Worm (Caenorhabditis elegans) whole organism, mixed stage, embryonic: ENCODE results near the gene C09B9.4.

Experiments used
- M03D4.4 ChIP-seq: sonication (generic microtip); optimal IDR thresholded peaks from 2 replicates; lab custom pipeline; 2017; ENCODE audit warnings: mild to moderate bottlenecking, missing genetic modification characterization, missing compliant biosample characterization
- bed-3 ChIP-seq: fragments of 200-800 bp; sonication (Bioruptor generic); optimal IDR thresholded peaks from 3 replicates; lab custom pipeline; 2018; ENCODE audit warnings: mild to moderate bottlenecking, missing genetic modification characterization, moderate library complexity, missing compliant biosample characterization
- blmp-1 ChIP-seq: fragments of 150-350 bp; optimal IDR thresholded peaks from 2 replicates; lab custom pipeline; 2014; ENCODE audit warnings: missing biosample characterization, missing genetic modification characterization
- ceh-39 ChIP-seq: fragments of 150-350 bp; optimal IDR thresholded peaks from 2 replicates; lab custom pipeline; 2014; ENCODE audit warnings: missing biosample characterization, missing genetic modification characterization
- ceh-43 ChIP-seq: fragments of 200-800 bp; sonication (Bioruptor generic); optimal IDR thresholded peaks from 2 replicates; lab custom pipeline; 2018; ENCODE audit warnings: mild to moderate bottlenecking, missing genetic modification characterization, moderate library complexity, missing compliant biosample characterization
- ceh-83 ChIP-seq: fragments of 200-800 bp; sonication (Bioruptor generic); optimal IDR thresholded peaks from 2 replicates; lab custom pipeline; 2018; ENCODE audit warnings: mild to moderate bottlenecking, missing genetic modification characterization, missing compliant biosample characterization
- ces-1 ChIP-seq: fragments of 150-350 bp; optimal IDR thresholded peaks from 2 replicates; lab custom pipeline; 2014; ENCODE audit warnings: missing biosample characterization, missing genetic modification reagents, missing genetic modification characterization
- cnd-1 ChIP-seq: fragments of 200-800 bp; sonication (Bioruptor generic); optimal IDR thresholded peaks from 2 replicates; lab custom pipeline; 2018; ENCODE audit warnings: mild to moderate bottlenecking, missing genetic modification characterization, missing compliant biosample characterization
- drap-1 ChIP-seq: fragments of 200-800 bp; sonication (Bioruptor generic); optimal IDR thresholded peaks from 3 replicates; lab custom pipeline; 2018; ENCODE audit warnings: mild to moderate bottlenecking, missing genetic modification characterization, missing compliant biosample characterization
- elt-1 ChIP-seq: sonication (generic microtip); optimal IDR thresholded peaks from 2 replicates; lab custom pipeline; 2017; ENCODE audit warnings: missing genetic modification characterization, mild to moderate bottlenecking, missing compliant biosample characterization, antibody characterized with exemption, moderate library complexity, borderline replicate concordance; ENCODE audit not compliant: insufficient read depth
- elt-3 ChIP-seq: fragments of 150-350 bp; optimal IDR thresholded peaks from 2 replicates; lab custom pipeline; 2014; ENCODE audit warnings: missing biosample characterization, missing genetic modification characterization
- flh-1 ChIP-seq: fragments of 200-800 bp; sonication (Bioruptor generic); optimal IDR thresholded peaks from 2 replicates; lab custom pipeline; 2018; ENCODE audit warnings: mild to moderate bottlenecking, missing genetic modification characterization, moderate library complexity, missing compliant biosample characterization
- ham-2 ChIP-seq: fragments of 200-800 bp; sonication (Bioruptor generic); optimal IDR thresholded peaks from 2 replicates; lab custom pipeline; 2018; ENCODE audit warnings: mild to moderate bottlenecking, missing genetic modification characterization, missing compliant biosample characterization
- hlh-1 ChIP-seq: fragments of 150-350 bp; optimal IDR thresholded peaks from 2 replicates; lab custom pipeline; 2014; ENCODE audit warnings: missing biosample characterization, missing genetic modification reagents, missing genetic modification characterization
- lin-13 ChIP-seq: fragments of 150-350 bp; optimal IDR thresholded peaks from 2 replicates; lab custom pipeline; 2014; ENCODE audit warnings: missing biosample characterization, missing genetic modification characterization
- lin-32 ChIP-seq: fragments of 200-800 bp; sonication (Bioruptor generic); optimal IDR thresholded peaks from 2 replicates; lab custom pipeline; 2018; ENCODE audit warnings: mild to moderate bottlenecking, missing genetic modification characterization, missing compliant biosample characterization
- lsy-2 ChIP-seq: fragments of 150-350 bp; optimal IDR thresholded peaks from 2 replicates; lab custom pipeline; 2014; ENCODE audit warnings: missing biosample characterization, missing genetic modification characterization
- mab-5 ChIP-seq: fragments of 150-350 bp; optimal IDR thresholded peaks from 2 replicates; lab custom pipeline; 2014; ENCODE audit warnings: missing biosample characterization, missing genetic modification characterization
- mep-1 ChIP-seq: fragments of 150-350 bp; optimal IDR thresholded peaks from 2 replicates; lab custom pipeline; 2017; ENCODE audit warnings: missing biosample characterization, missing genetic modification reagents, missing genetic modification characterization, inconsistent platforms
- mls-2 ChIP-seq: sonication (generic microtip); optimal IDR thresholded peaks from 2 replicates; lab custom pipeline; 2016; ENCODE audit warnings: mild to moderate bottlenecking, missing genetic modification characterization, moderate library complexity, missing compliant biosample characterization
- nhr-12 ChIP-seq: fragments of 150-350 bp; optimal IDR thresholded peaks from 2 replicates; lab custom pipeline; 2014; ENCODE audit warnings: missing biosample characterization, missing genetic modification characterization
- nhr-2 ChIP-seq: fragments of 150-350 bp; optimal IDR thresholded peaks from 2 replicates; lab custom pipeline; 2014; ENCODE audit warnings: missing biosample characterization, missing genetic modification characterization
- nhr-237 ChIP-seq: fragments of 150-350 bp; optimal IDR thresholded peaks from 2 replicates; lab custom pipeline; 2014; ENCODE audit warnings: missing biosample characterization, missing genetic modification characterization
- nhr-28 ChIP-seq: fragments of 150-350 bp; optimal IDR thresholded peaks from 2 replicates; lab custom pipeline; 2014; ENCODE audit warnings: missing biosample characterization, missing genetic modification characterization
- nhr-76 ChIP-seq: sonication (generic microtip); optimal IDR thresholded peaks from 2 replicates; lab custom pipeline; 2017; ENCODE audit warnings: missing biosample characterization, missing genetic modification characterization
- pha-4 ChIP-seq: fragments of 150-350 bp; optimal IDR thresholded peaks from 2 replicates; lab custom pipeline; 2018; ENCODE audit warnings: missing biosample characterization, missing genetic modification reagents, missing genetic modification characterization
- sem-2 ChIP-seq: fragments of 200-800 bp; sonication (Bioruptor generic); optimal IDR thresholded peaks from 2 replicates; lab custom pipeline; 2018; ENCODE audit warnings: mild to moderate bottlenecking, missing genetic modification characterization, missing compliant biosample characterization
- snpc-4 ChIP-seq: fragments of 150-350 bp; optimal IDR thresholded peaks from 2 replicates; lab custom pipeline; 2014; ENCODE audit warnings: missing biosample characterization, missing genetic modification characterization
- sptf-1 ChIP-seq: sonication (generic microtip); optimal IDR thresholded peaks from 2 replicates; lab custom pipeline; 2017; ENCODE audit warnings: mild to moderate bottlenecking, missing genetic modification characterization, moderate library complexity, missing compliant biosample characterization
- tbx-8 ChIP-seq: fragments of 200-800 bp; sonication (Bioruptor generic); optimal IDR thresholded peaks from 2 replicates; lab custom pipeline; 2018; ENCODE audit warnings: mild to moderate bottlenecking, missing genetic modification characterization, moderate library complexity, missing compliant biosample characterization
- unc-120 ChIP-seq: sonication (generic microtip); optimal IDR thresholded peaks from 2 replicates; lab custom pipeline; 2017; ENCODE audit warnings: missing genetic modification characterization, missing compliant biosample characterization; ENCODE audit not compliant: poor library complexity, severe bottlenecking
- unc-39 ChIP-seq: fragments of 150-350 bp; optimal IDR thresholded peaks from 2 replicates; lab custom pipeline; 2014; ENCODE audit warnings: missing biosample characterization, missing genetic modification characterization
- unc-62 ChIP-seq: fragments of 150-350 bp; optimal IDR thresholded peaks from 2 replicates; lab custom pipeline; 2014; ENCODE audit warnings: missing biosample characterization, missing genetic modification reagents, missing genetic modification characterization
- zip-8 ChIP-seq: fragments of 150-350 bp; optimal IDR thresholded peaks from 2 replicates; lab custom pipeline; 2014; ENCODE audit warnings: missing biosample characterization, missing genetic modification characterization
- ztf-11 ChIP-seq: fragments of 150-350 bp; optimal IDR thresholded peaks from 2 replicates; lab custom pipeline; 2014; ENCODE audit warnings: missing biosample characterization, missing genetic modification characterization

The C09B9.4 gene

DNA sequence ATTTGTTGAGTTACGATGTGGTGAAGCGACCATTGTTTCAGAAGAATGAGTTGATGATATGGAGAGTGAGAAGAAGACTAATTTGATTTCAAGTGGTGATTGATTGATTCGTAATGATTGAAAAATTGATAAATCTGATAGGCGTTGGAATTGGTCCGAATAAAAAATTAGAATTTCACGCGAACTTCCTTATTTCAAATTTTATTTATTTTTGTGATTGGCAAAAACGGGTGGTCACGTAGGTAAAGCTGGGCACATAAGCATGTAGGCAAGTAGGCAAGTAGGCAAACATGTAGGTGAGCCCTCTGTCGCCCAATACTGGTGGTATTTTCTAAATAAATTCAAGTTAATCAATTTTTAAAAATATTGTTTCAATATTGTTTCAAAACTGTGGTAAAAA lies at the start of gene C09B9.4:
Gene C09B9.4, minus strand, starts transcription at position 101 of the 400 bp plus-strand sequence.
- no peak for TF ChIP-seq sptf-1 (tag; lab: Kevin White, UChicago)
- no peak for TF ChIP-seq ceh-43 (GFP tag; lab: Kevin White, UChicago)
- no peak for TF ChIP-seq zip-8 (tag; lab: Kevin White, UChicago)
- no peak for TF ChIP-seq bed-3 (GFP tag; lab: Kevin White, UChicago)
- TF ChIP-seq lin-32 (GFP tag; lab: Kevin White, UChicago), result no peak
- no peak for TF ChIP-seq flh-1
- no peak for TF ChIP-seq unc-120
- TF ChIP-seq drap-1 (GFP tag; lab: Kevin White, UChicago), result no peak
- no peak for TF ChIP-seq tbx-8 (GFP tag; lab: Kevin White, UChicago)
- no peak for TF ChIP-seq unc-62 (GFP tag; lab: Kevin White, UChicago)
- no peak for TF ChIP-seq elt-1 (tag; lab: Kevin White, UChicago)
- TF ChIP-seq ceh-39 (tag; lab: Kevin White, UChicago), result no peak
- no peak for TF ChIP-seq nhr-2 (tag; lab: Kevin White, UChicago)
- no peak for TF ChIP-seq ceh-83 (GFP tag; lab: Kevin White, UChicago)
- TF ChIP-seq hlh-1 (tag; lab: Kevin White, UChicago), result no peak
- TF ChIP-seq elt-3, result no peak
- no peak for TF ChIP-seq ham-2
- TF ChIP-seq unc-39 (tag; lab: Kevin White, UChicago), result no peak
- no peak for TF ChIP-seq lin-13 (tag; lab: Kevin White, UChicago)

DNA sequence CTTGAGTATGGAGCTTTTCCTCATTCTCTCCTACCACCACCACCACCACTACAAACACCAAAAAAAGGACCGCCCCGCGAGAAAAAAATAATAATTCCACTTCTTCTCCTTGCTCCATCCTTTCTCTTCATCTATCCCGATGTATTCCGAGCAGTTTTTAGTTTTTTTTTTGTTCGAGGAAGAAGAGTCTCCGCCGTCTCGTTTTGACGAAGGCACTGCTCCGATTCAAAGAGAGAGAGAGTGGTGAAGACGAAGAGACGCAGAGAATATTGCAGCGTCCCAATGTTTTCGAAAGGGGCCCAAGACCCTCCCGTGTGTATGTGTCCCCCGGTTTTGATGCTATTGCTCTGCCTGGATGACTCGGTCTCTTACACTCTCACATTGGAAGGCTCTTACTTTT lies 47.9 kb upstream of the C09B9.4 start:
- no peak for TF ChIP-seq drap-1 (GFP tag; lab: Kevin White, UChicago)
- TF ChIP-seq nhr-76, result no peak
- no peak for TF ChIP-seq snpc-4
- no peak for TF ChIP-seq lin-13 (tag; lab: Kevin White, UChicago)

DNA sequence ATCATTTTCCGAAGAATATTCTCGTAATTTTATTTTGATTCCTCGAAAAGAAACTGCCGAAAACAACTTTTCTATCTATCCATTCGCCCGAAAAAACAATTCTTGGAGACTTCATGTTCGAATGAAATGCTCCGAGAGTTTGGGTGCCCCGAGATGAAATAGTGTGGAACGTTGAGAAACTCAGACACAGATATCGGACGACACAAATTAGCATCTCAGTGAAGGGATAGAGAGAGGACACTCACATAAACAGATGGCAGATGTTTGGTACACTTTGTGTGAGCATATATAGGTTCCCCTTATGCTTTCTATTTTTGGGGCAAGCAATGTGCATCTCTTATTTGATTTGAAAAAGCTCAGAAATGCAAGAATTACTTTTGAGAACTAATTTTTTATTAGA lies 45.7 kb upstream of the C09B9.4 start:
- TF ChIP-seq zip-8 (tag; lab: Kevin White, UChicago), result no peak
- peak; percentile 84 for TF ChIP-seq cnd-1 (tag; lab: Kevin White, UChicago)
- TF ChIP-seq snpc-4, result no peak
- no peak for TF ChIP-seq nhr-237
- TF ChIP-seq nhr-28 (tag; lab: Kevin White, UChicago), result no peak
- TF ChIP-seq mls-2, result no peak
- TF ChIP-seq ztf-11, result no peak
- no peak for TF ChIP-seq mab-5
- TF ChIP-seq flh-1, result no peak
- no peak for TF ChIP-seq elt-3
- TF ChIP-seq ces-1 (GFP tag; lab: Kevin White, UChicago), result peak; percentile 75
- TF ChIP-seq nhr-12 (tag; lab: Kevin White, UChicago), result no peak
- no peak for TF ChIP-seq sem-2 (GFP tag; lab: Kevin White, UChicago)
- TF ChIP-seq blmp-1 (tag; lab: Kevin White, UChicago), result no peak
- no peak for TF ChIP-seq drap-1 (GFP tag; lab: Kevin White, UChicago)
- TF ChIP-seq unc-120, result peak; percentile 59
- no peak for TF ChIP-seq ceh-39 (tag; lab: Kevin White, UChicago)
- TF ChIP-seq ceh-83 (GFP tag; lab: Kevin White, UChicago), result no peak
- no peak for TF ChIP-seq unc-39 (tag; lab: Kevin White, UChicago)
- TF ChIP-seq M03D4.4, result no peak
- TF ChIP-seq ham-2, result no peak
- no peak for TF ChIP-seq tbx-8 (GFP tag; lab: Kevin White, UChicago)
- no peak for TF ChIP-seq ceh-43 (GFP tag; lab: Kevin White, UChicago)
- no peak for TF ChIP-seq bed-3 (GFP tag; lab: Kevin White, UChicago)
- TF ChIP-seq elt-1 (tag; lab: Kevin White, UChicago), result no peak
- no peak for TF ChIP-seq lsy-2
- no peak for TF ChIP-seq lin-13 (tag; lab: Kevin White, UChicago)
- peak; percentile 13 for TF ChIP-seq mep-1 (tag; lab: Kevin White, UChicago)
- peak; percentile 18 for TF ChIP-seq hlh-1 (tag; lab: Kevin White, UChicago)
- peak; percentile 36 for TF ChIP-seq unc-62 (GFP tag; lab: Kevin White, UChicago)
- no peak for TF ChIP-seq pha-4 (tag; lab: Kevin White, UChicago)
- no peak for TF ChIP-seq nhr-76
- peak; percentile 63 for TF ChIP-seq nhr-2 (tag; lab: Kevin White, UChicago)
- no peak for TF ChIP-seq sptf-1 (tag; lab: Kevin White, UChicago)
- TF ChIP-seq lin-32 (GFP tag; lab: Kevin White, UChicago), result peak; percentile 49
